Worm (Caenorhabditis elegans) whole organism, mixed stage, embryonic: ENCODE results near the gene F10D7.11.

Experiments
- M03D4.4 ChIP-seq: sonication (generic microtip); optimal IDR thresholded peaks from 2 replicates; lab custom pipeline; 2017; ENCODE audit warnings: mild to moderate bottlenecking, missing genetic modification characterization, missing compliant biosample characterization
- blmp-1 ChIP-seq: fragments of 150-350 bp; optimal IDR thresholded peaks from 2 replicates; lab custom pipeline; 2014; ENCODE audit warnings: missing biosample characterization, missing genetic modification characterization
- cnd-1 ChIP-seq: fragments of 200-800 bp; sonication (Bioruptor generic); optimal IDR thresholded peaks from 2 replicates; lab custom pipeline; 2018; ENCODE audit warnings: mild to moderate bottlenecking, missing genetic modification characterization, missing compliant biosample characterization
- elt-3 ChIP-seq: fragments of 150-350 bp; optimal IDR thresholded peaks from 2 replicates; lab custom pipeline; 2014; ENCODE audit warnings: missing biosample characterization, missing genetic modification characterization
- lsy-2 ChIP-seq: fragments of 150-350 bp; optimal IDR thresholded peaks from 2 replicates; lab custom pipeline; 2014; ENCODE audit warnings: missing biosample characterization, missing genetic modification characterization
- nhr-2 ChIP-seq: fragments of 150-350 bp; optimal IDR thresholded peaks from 2 replicates; lab custom pipeline; 2014; ENCODE audit warnings: missing biosample characterization, missing genetic modification characterization
- nhr-237 ChIP-seq: fragments of 150-350 bp; optimal IDR thresholded peaks from 2 replicates; lab custom pipeline; 2014; ENCODE audit warnings: missing biosample characterization, missing genetic modification characterization
- nhr-28 ChIP-seq: fragments of 150-350 bp; optimal IDR thresholded peaks from 2 replicates; lab custom pipeline; 2014; ENCODE audit warnings: missing biosample characterization, missing genetic modification characterization
- nhr-76 ChIP-seq: sonication (generic microtip); optimal IDR thresholded peaks from 2 replicates; lab custom pipeline; 2017; ENCODE audit warnings: missing biosample characterization, missing genetic modification characterization
- pha-4 ChIP-seq: fragments of 150-350 bp; optimal IDR thresholded peaks from 2 replicates; lab custom pipeline; 2018; ENCODE audit warnings: missing biosample characterization, missing genetic modification reagents, missing genetic modification characterization
- snpc-4 ChIP-seq: fragments of 150-350 bp; optimal IDR thresholded peaks from 2 replicates; lab custom pipeline; 2014; ENCODE audit warnings: missing biosample characterization, missing genetic modification characterization
- unc-120 ChIP-seq: sonication (generic microtip); optimal IDR thresholded peaks from 2 replicates; lab custom pipeline; 2017; ENCODE audit warnings: missing genetic modification characterization, missing compliant biosample characterization; ENCODE audit not compliant: poor library complexity, severe bottlenecking
- ztf-11 ChIP-seq: fragments of 150-350 bp; optimal IDR thresholded peaks from 2 replicates; lab custom pipeline; 2014; ENCODE audit warnings: missing biosample characterization, missing genetic modification characterization

ce11 chrX:17369514-17369913, 6.9 kb downstream of the F10D7.11 start:
- TF ChIP-seq nhr-237 (tag; lab: Kevin White, UChicago) (no peak), M03D4.4 (tag; lab: Kevin White, UChicago) (no peak), ztf-11 (tag; lab: Kevin White, UChicago) (no peak), blmp-1 (tag; lab: Kevin White, UChicago) (no peak), cnd-1 (no peak), nhr-28 (no peak), lsy-2 (tag; lab: Kevin White, UChicago) (no peak), snpc-4 (tag; lab: Kevin White, UChicago) (no peak), nhr-76 (no peak), nhr-2 (no peak), pha-4 (no peak), unc-120 (tag; lab: Kevin White, UChicago) (no peak), elt-3 (no peak)
